Worm (Caenorhabditis elegans): Measurements from ENCODE around the gene T09B9.5.

- TF ChIP-seq lin-39 (tag; optimal IDR thresholded peaks at IDR 0.05) (no peak), sea-2 (GFP tag; optimal IDR thresholded peaks at IDR 0.05) (no peak), skn-1 (tag; optimal IDR thresholded peaks at IDR 0.05) (no peak)
Measured at ce11 chrX:9794173-9794572, 16.6 kb downstream of the T09B9.5 start, which contains the start of gene F36G3.2.
